Worm (Caenorhabditis elegans) whole organism, L1 larva: ENCODE data around the gene F08F8.11.
A peak's percentile ranks its signal among the peaks of the same experiment; 100 is the strongest.

Experiments used
- aha-1 ChIP-seq: fragments of 150-350 bp; optimal IDR thresholded peaks from 2 replicates; lab custom pipeline; 2014; ENCODE audit warnings: missing biosample characterization, missing genetic modification characterization
- aly-2 ChIP-seq: fragments of 150-350 bp; optimal IDR thresholded peaks from 2 replicates; lab custom pipeline; 2014; ENCODE audit warnings: missing biosample characterization, missing genetic modification characterization
- jun-1 ChIP-seq: fragments of 150-350 bp; optimal IDR thresholded peaks from 2 replicates; lab custom pipeline; 2014; ENCODE audit warnings: missing biosample characterization, missing genetic modification reagents, missing genetic modification characterization
- lir-3 ChIP-seq: sonication (generic microtip); optimal IDR thresholded peaks from 2 replicates; lab custom pipeline; 2016; ENCODE audit warnings: mild to moderate bottlenecking, missing genetic modification characterization, moderate library complexity, missing compliant biosample characterization; ENCODE audit not compliant: poor library complexity
- lsy-2 ChIP-seq, 2 experiments: fragments of 150-350 bp; optimal IDR thresholded peaks; 2 replicates each; lab custom pipeline; 2014; ENCODE audit warnings: missing biosample characterization in 2 of 2, missing genetic modification characterization in 2 of 2
- nhr-237 ChIP-seq: fragments of 150-350 bp; optimal IDR thresholded peaks from 2 replicates; lab custom pipeline; 2014; ENCODE audit warnings: missing biosample characterization, missing genetic modification characterization

DNA sequence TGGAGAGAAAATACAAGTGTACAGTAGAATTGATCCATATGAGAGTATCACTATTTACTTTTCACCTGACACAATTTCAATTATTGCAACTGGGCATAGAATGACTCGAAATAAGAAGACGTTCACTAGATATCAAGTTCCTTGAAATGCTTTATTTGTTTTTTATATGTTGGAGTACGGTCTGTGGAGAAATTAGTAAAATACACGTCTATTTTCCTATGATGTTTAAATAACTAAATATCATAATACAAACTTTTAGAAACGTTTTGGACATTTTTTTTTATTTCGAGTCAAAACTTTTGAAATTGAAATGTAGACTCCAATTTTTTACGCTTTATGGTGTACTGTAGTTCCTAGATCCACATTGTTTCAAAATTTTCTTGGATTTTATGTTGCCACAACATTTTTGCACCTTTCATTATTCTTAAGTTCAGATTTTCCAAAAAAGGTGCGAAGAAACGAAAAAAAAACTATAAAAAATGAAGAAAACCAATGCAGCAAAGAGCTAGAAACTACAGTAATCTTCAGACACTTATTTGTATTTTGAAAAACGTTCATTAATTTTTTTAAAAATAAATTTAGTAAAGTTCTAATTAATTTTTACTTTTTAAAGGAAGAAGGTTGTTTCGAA lies 3.8 kb downstream of the F08F8.11 start:
- no peak for TF ChIP-seq jun-1
- no peak for TF ChIP-seq aly-2 (tag; lab: Kevin White, UChicago)
- TF ChIP-seq lsy-2 (tag; optimal IDR thresholded peaks at IDR 0.05; lab: Kevin White, UChicago) = peak in 1 of 2 experiments; percentile 20
- no peak for TF ChIP-seq nhr-237 (tag; lab: Kevin White, UChicago)
- no peak for TF ChIP-seq aha-1 (tag; lab: Kevin White, UChicago)
- no peak for TF ChIP-seq lir-3
